Worm (Caenorhabditis elegans) whole organism, L4 larva: ENCODE data around the gene srt-63.

Source experiments
- gei-8 ChIP-seq: fragments of 200-800 bp; sonication (Bioruptor generic); optimal IDR thresholded peaks from 2 replicates; lab custom pipeline; 2018; ENCODE audit warnings: mild to moderate bottlenecking, missing genetic modification characterization, missing compliant biosample characterization
- lim-7 ChIP-seq: fragments of 200-800 bp; sonication (Bioruptor generic); IDR thresholded peaks from 2 replicates; pipeline ENCODE4 v1.3.6; 2022; ENCODE audit warnings: missing genetic modification characterization, missing compliant biosample characterization
- mdl-1 ChIP-seq, 2 experiments: fragments of 150-350 bp in 1 of 2; sonication (generic microtip) in 1 of 2; optimal IDR thresholded peaks; 2 replicates each; lab custom pipeline; 2014 to 2017; ENCODE audit warnings: missing biosample characterization in 2 of 2, missing genetic modification characterization in 2 of 2
- nhr-6 ChIP-seq: fragments of 150-350 bp; optimal IDR thresholded peaks from 2 replicates; lab custom pipeline; 2014; ENCODE audit warnings: missing biosample characterization, missing genetic modification characterization
- unc-62 ChIP-seq, 3 experiments: fragments of 150-350 bp in 1 of 3; sonication (generic microtip); optimal IDR thresholded peaks in 2 of 3; peaks in 1 of 3; 1 replicate in 1 of 3; 2 replicates in 2 of 3; lab custom pipeline; 2014 to 2017; ENCODE audit warnings: missing biosample characterization in 3 of 3, missing genetic modification characterization in 3 of 3, missing genetic modification reagents in 3 of 3, missing genotype in 1 of 3

- TF ChIP-seq mdl-1 (tag; optimal IDR thresholded peaks at IDR 0.05; lab: Kevin White, UChicago) (no peak), lim-7 (GFP tag; lab: Robert Waterston, UW) (no peak), gei-8 (GFP tag; lab: Kevin White, UChicago) (no peak), unc-62 (GFP tag; optimal IDR thresholded peaks at IDR 0.05 in 1 of 2; lab: Kevin White, UChicago) (peak in 1 of 2 experiments; percentile 95), unc-62 (tag; optimal IDR thresholded peaks at IDR 0.05; lab: Kevin White, UChicago) (no peak), nhr-6 (tag; lab: Kevin White, UChicago) (no peak)
These were observed 14.8 kb downstream of the srt-63 start, which contains the start of gene srj-11 for ce11 chrV:3241175-3241574.
